Worm (Caenorhabditis elegans): Measurements from ENCODE around the gene ttbk-7.

DNA sequence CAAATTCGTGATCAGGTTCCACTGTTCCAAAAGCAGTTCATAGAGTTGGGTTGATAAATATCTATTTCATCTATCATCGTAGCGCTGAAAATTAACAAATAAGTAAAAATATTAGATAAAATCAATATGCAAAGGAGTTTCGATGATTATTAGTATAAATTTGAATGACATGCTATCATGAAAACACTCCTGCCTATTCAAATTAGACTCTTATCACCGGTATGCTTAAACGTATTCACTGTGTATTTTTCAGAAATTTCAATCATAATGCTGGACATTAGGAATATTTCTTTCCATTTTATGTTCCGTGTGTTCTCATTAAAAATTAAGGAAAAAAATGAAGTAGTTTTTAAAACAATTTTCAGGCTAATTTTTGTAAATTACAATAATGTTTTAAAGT lies 50.4 kb downstream of the ttbk-7 start, which contains the start of gene C44H9.6:
- TF ChIP-seq ama-1 (optimal IDR thresholded peaks at IDR 0.05) (no peak), hmbx-1 (tag; optimal IDR thresholded peaks at IDR 0.05) (no peak), tbx-11 (GFP tag; IDR thresholded peaks at IDR 0.05) (no peak), ets-7 (tag; optimal IDR thresholded peaks at IDR 0.05) (no peak), pes-1 (GFP tag; IDR thresholded peaks at IDR 0.05) (no peak), F13C5.2 (tag; optimal IDR thresholded peaks at IDR 0.05) (no peak), hmg-4 (GFP tag; optimal IDR thresholded peaks at IDR 0.05) (no peak), flt-1 (GFP tag; IDR thresholded peaks at IDR 0.05) (no peak), tra-4 (tag; optimal IDR thresholded peaks at IDR 0.05) (no peak), tbx-37 (GFP tag; conservative IDR thresholded peaks at IDR 0.05) (no peak), sea-1 (GFP tag; conservative IDR thresholded peaks at IDR 0.05) (no peak)
